Fruit fly (Drosophila melanogaster) whole organism, embryonic: ENCODE measurements around the gene ATPsynB.
A peak's percentile ranks its signal among the peaks of the same experiment; 100 is the strongest.

ENCODE experiments used
- ATbp ChIP-seq: fragments of 200-800 bp; sonication (Bioruptor generic); optimal IDR thresholded peaks from 2 replicates; lab custom pipeline; 2017; ENCODE audit warnings: missing biosample characterization, mild to moderate bottlenecking, missing genetic modification characterization, missing genetic modification reagents
- Adf1 ChIP-seq: fragments of 200-800 bp; sonication (Bioruptor generic); IDR thresholded peaks from 2 replicates; pipeline ENCODE4 v1.3.6; 2022; ENCODE audit warnings: missing biosample characterization, missing genetic modification characterization
- Bdp1 ChIP-seq: fragments of 200-800 bp; sonication (Bioruptor generic); optimal IDR thresholded peaks from 3 replicates; lab custom pipeline; 2016; ENCODE audit warnings: missing biosample characterization, missing genetic modification characterization
- CG10565 ChIP-seq: fragments of 200-800 bp; sonication (Bioruptor generic); optimal IDR thresholded peaks from 3 replicates; lab custom pipeline; 2016; ENCODE audit warnings: missing biosample characterization, mild to moderate bottlenecking, missing genetic modification characterization
- CG11695 ChIP-seq: fragments of 200-800 bp; sonication (Bioruptor generic); IDR thresholded peaks from 3 replicates; pipeline ENCODE4 v1.3.6; 2022; ENCODE audit warnings: missing biosample characterization, missing genetic modification characterization
- CG12769 ChIP-seq: fragments of 200-800 bp; sonication (Bioruptor generic); optimal IDR thresholded peaks from 2 replicates; lab custom pipeline; 2019; ENCODE audit warnings: missing biosample characterization, mild to moderate bottlenecking, missing genetic modification characterization, moderate library complexity
- CG13287 ChIP-seq: fragments of 200-800 bp; sonication (Bioruptor generic); IDR thresholded peaks from 2 replicates; pipeline ENCODE4 v1.3.6; 2022; ENCODE audit warnings: missing biosample characterization, missing genetic modification characterization; ENCODE audit not compliant: partially characterized antibody
- CG15011 ChIP-seq: fragments of 200-800 bp; sonication (Bioruptor generic); optimal IDR thresholded peaks from 3 replicates; lab custom pipeline; 2018; ENCODE audit warnings: missing biosample characterization, mild to moderate bottlenecking, missing genetic modification characterization
- CG2202 ChIP-seq: fragments of 200-800 bp; sonication (Bioruptor generic); optimal IDR thresholded peaks from 2 replicates; lab custom pipeline; 2018; ENCODE audit warnings: missing biosample characterization, mild to moderate bottlenecking, missing genetic modification characterization
- CG30020 ChIP-seq: fragments of 200-800 bp; optimal IDR thresholded peaks from 2 replicates; lab custom pipeline; 2019; ENCODE audit warnings: missing biosample characterization, mild to moderate bottlenecking, missing genetic modification characterization, moderate library complexity
- CG3281 ChIP-seq: fragments of 200-800 bp; sonication (Bioruptor generic); optimal IDR thresholded peaks from 3 replicates; lab custom pipeline; 2017; ENCODE audit warnings: missing biosample characterization, mild to moderate bottlenecking, missing genetic modification characterization
- CG33557 ChIP-seq: fragments of 200-800 bp; sonication (Bioruptor generic); optimal IDR thresholded peaks from 2 replicates; lab custom pipeline; 2019; ENCODE audit warnings: missing biosample characterization, mild to moderate bottlenecking, missing genetic modification characterization, moderate library complexity
- CG4282 ChIP-seq: fragments of 200-800 bp; sonication (Bioruptor generic); optimal IDR thresholded peaks from 2 replicates; lab custom pipeline; 2016; ENCODE audit warnings: missing biosample characterization, missing genetic modification characterization
- CG5245 ChIP-seq: fragments of 200-800 bp; sonication (Bioruptor generic); optimal IDR thresholded peaks from 3 replicates; lab custom pipeline; 2016; ENCODE audit warnings: missing biosample characterization, missing genetic modification characterization
- CG7271 ChIP-seq: fragments of 200-800 bp; sonication (Bioruptor generic); optimal IDR thresholded peaks from 2 replicates; lab custom pipeline; 2018; ENCODE audit warnings: missing biosample characterization, mild to moderate bottlenecking, missing genetic modification characterization, moderate library complexity
- CG7357 ChIP-seq: fragments of 200-800 bp; sonication (Bioruptor generic); IDR thresholded peaks from 3 replicates; pipeline ENCODE4 v1.3.6; 2022; ENCODE audit warnings: missing biosample characterization, missing genetic modification characterization
- CG9215 ChIP-seq: fragments of 200-800 bp; sonication (Bioruptor generic); IDR thresholded peaks from 2 replicates; pipeline ENCODE4 v1.3.6; 2022; ENCODE audit warnings: missing biosample characterization, missing genetic modification characterization
- CG9437 ChIP-seq: fragments of 200-800 bp; sonication (Bioruptor generic); optimal IDR thresholded peaks from 2 replicates; lab custom pipeline; 2018; ENCODE audit warnings: missing biosample characterization, mild to moderate bottlenecking, missing genetic modification characterization
- CG9876 ChIP-seq: fragments of 200-800 bp; sonication (Bioruptor generic); optimal IDR thresholded peaks from 2 replicates; lab custom pipeline; 2016; ENCODE audit warnings: missing biosample characterization, missing genetic modification characterization
- CG9932 ChIP-seq: fragments of 200-800 bp; sonication (Bioruptor generic); IDR thresholded peaks from 2 replicates; pipeline ENCODE4 v1.3.6; 2022; ENCODE audit warnings: missing biosample characterization, missing genetic modification characterization
- Dek ChIP-seq: fragments of 200-800 bp; sonication (Bioruptor generic); optimal IDR thresholded peaks from 3 replicates; lab custom pipeline; 2019; ENCODE audit warnings: missing biosample characterization, mild to moderate bottlenecking, missing genetic modification characterization, moderate library complexity
- Dll ChIP-seq: fragments of 200-800 bp; sonication (Bioruptor generic); IDR thresholded peaks from 4 replicates; pipeline ENCODE4 v1.3.6; 2022; ENCODE audit warnings: missing biosample characterization, missing genetic modification characterization; ENCODE audit not compliant: partially characterized antibody
- Doc3 ChIP-seq: fragments of 200-800 bp; sonication (Bioruptor generic); IDR thresholded peaks from 3 replicates; pipeline ENCODE4 v1.3.6; 2022; ENCODE audit warnings: missing biosample characterization, missing genetic modification characterization; ENCODE audit not compliant: partially characterized antibody
- Eip74EF ChIP-seq, 2 experiments: fragments of 200-800 bp in 1 of 2; fragments of >200 bp in 1 of 2; sonication (Bioruptor generic) in 1 of 2; optimal IDR thresholded peaks; 2 replicates each; lab custom pipeline; 2017 to 2019; ENCODE audit warnings: missing biosample characterization in 2 of 2, missing genetic modification characterization in 2 of 2, mild to moderate bottlenecking in 1 of 2, moderate library complexity in 1 of 2
- Fer3 ChIP-seq: fragments of 200-800 bp; sonication (Bioruptor generic); optimal IDR thresholded peaks from 2 replicates; lab custom pipeline; 2018; ENCODE audit warnings: missing biosample characterization, mild to moderate bottlenecking, missing genetic modification characterization, moderate library complexity
- HLH4C ChIP-seq: fragments of 200-800 bp; sonication (Bioruptor generic); IDR thresholded peaks from 3 replicates; pipeline ENCODE4 v1.3.6; 2022; ENCODE audit warnings: missing biosample characterization, missing genetic modification characterization; ENCODE audit not compliant: partially characterized antibody
- Lpt ChIP-seq: fragments of >200 bp; optimal IDR thresholded peaks from 2 replicates; lab custom pipeline; 2018; ENCODE audit warnings: missing biosample characterization, missing genetic modification characterization
- Optix ChIP-seq: fragments of 200-800 bp; sonication (Bioruptor generic); IDR thresholded peaks from 3 replicates; pipeline ENCODE4 v1.3.6; 2022; ENCODE audit warnings: missing biosample characterization, missing genetic modification characterization
- Ssrp ChIP-seq: fragments of 200-800 bp; sonication (Bioruptor generic); optimal IDR thresholded peaks from 2 replicates; lab custom pipeline; 2018; ENCODE audit warnings: missing biosample characterization, mild to moderate bottlenecking, missing genetic modification characterization, moderate library complexity
- abd-A ChIP-seq: fragments of 200-800 bp; sonication (Bioruptor generic); optimal IDR thresholded peaks from 3 replicates; lab custom pipeline; 2019; ENCODE audit warnings: missing biosample characterization, mild to moderate bottlenecking, missing genetic modification characterization, moderate library complexity
- amos ChIP-seq: fragments of 200-800 bp; sonication (Bioruptor generic); IDR thresholded peaks from 2 replicates; pipeline ENCODE4 v1.3.6; 2022; ENCODE audit warnings: missing biosample characterization, missing genetic modification characterization; ENCODE audit not compliant: partially characterized antibody
- aop ChIP-seq: fragments of 200-800 bp; sonication (Bioruptor generic); IDR thresholded peaks from 2 replicates; pipeline ENCODE4 v1.3.6; 2022; ENCODE audit warnings: missing biosample characterization, missing genetic modification characterization
- ara ChIP-seq: fragments of 200-800 bp; sonication (Bioruptor generic); IDR thresholded peaks from 2 replicates; pipeline ENCODE4 v1.3.6; 2022; ENCODE audit warnings: missing biosample characterization, missing genetic modification characterization
- az2 ChIP-seq: fragments of 200-800 bp; sonication (Bioruptor generic); optimal IDR thresholded peaks from 3 replicates; lab custom pipeline; 2016; ENCODE audit warnings: missing biosample characterization, missing genetic modification characterization
- cad ChIP-seq: fragments of >200 bp; optimal IDR thresholded peaks from 2 replicates; lab custom pipeline; 2017; ENCODE audit warnings: missing biosample characterization, missing genetic modification characterization
- ci ChIP-seq: fragments of 200-800 bp; sonication (Bioruptor generic); IDR thresholded peaks from 3 replicates; pipeline ENCODE4 v1.3.6; 2022; ENCODE audit warnings: missing biosample characterization, missing genetic modification characterization
- crc ChIP-seq: fragments of 200-800 bp; sonication (Bioruptor generic); optimal IDR thresholded peaks from 2 replicates; lab custom pipeline; 2016; ENCODE audit warnings: missing biosample characterization, missing genetic modification characterization
- grn ChIP-seq: fragments of 200-800 bp; sonication (Bioruptor generic); optimal IDR thresholded peaks from 3 replicates; lab custom pipeline; 2017; ENCODE audit warnings: missing biosample characterization, missing genetic modification characterization
- h ChIP-seq: fragments of >200 bp; optimal IDR thresholded peaks from 2 replicates; lab custom pipeline; 2017
- kay ChIP-seq: fragments of 200-800 bp; sonication (Bioruptor generic); optimal IDR thresholded peaks from 2 replicates; lab custom pipeline; 2016; ENCODE audit warnings: missing biosample characterization, missing genetic modification characterization
- nerfin-1 ChIP-seq: fragments of 200-800 bp; sonication (Bioruptor generic); optimal IDR thresholded peaks from 3 replicates; lab custom pipeline; 2019; ENCODE audit warnings: missing biosample characterization, mild to moderate bottlenecking, missing genetic modification characterization, moderate library complexity
- otp ChIP-seq: fragments of 200-800 bp; sonication (Bioruptor generic); IDR thresholded peaks from 3 replicates; pipeline ENCODE4, ENCODE4 v1.3.6; 2022; ENCODE audit warnings: missing biosample characterization, missing genetic modification characterization
- pum ChIP-seq: fragments of 200-800 bp; sonication (Bioruptor generic); optimal IDR thresholded peaks from 2 replicates; lab custom pipeline; 2016; ENCODE audit warnings: missing biosample characterization, missing genetic modification characterization
- seq ChIP-seq: fragments of 200-800 bp; sonication (Bioruptor generic); IDR thresholded peaks from 2 replicates; pipeline ENCODE4 v1.3.6; 2022; ENCODE audit warnings: missing biosample characterization, missing genetic modification characterization
- shn ChIP-seq: fragments of 200-800 bp; sonication (Bioruptor generic); optimal IDR thresholded peaks from 3 replicates; lab custom pipeline; 2016; ENCODE audit warnings: missing biosample characterization, missing genetic modification characterization
- sug ChIP-seq: fragments of 200-800 bp; optimal IDR thresholded peaks from 2 replicates; lab custom pipeline; 2019; ENCODE audit warnings: missing biosample characterization, mild to moderate bottlenecking, missing genetic modification characterization, moderate library complexity
- ttk ChIP-seq: fragments of 200-800 bp; sonication (Bioruptor generic); IDR thresholded peaks from 2 replicates; pipeline ENCODE4 v2.1.2; 2022; ENCODE audit warnings: missing biosample characterization, missing genetic modification characterization
- twi ChIP-seq: fragments of 200-800 bp; optimal IDR thresholded peaks from 2 replicates; lab custom pipeline; 2019; ENCODE audit warnings: missing biosample characterization, mild to moderate bottlenecking, missing genetic modification characterization, moderate library complexity
- zen2 ChIP-seq: fragments of 200-800 bp; sonication (Bioruptor generic); IDR thresholded peaks from 3 replicates; pipeline ENCODE4 v1.3.6; 2022; ENCODE audit warnings: missing biosample characterization, missing genetic modification characterization; ENCODE audit not compliant: partially characterized antibody
- zfh2 ChIP-seq: fragments of 200-800 bp; sonication (Bioruptor generic); optimal IDR thresholded peaks from 2 replicates; lab custom pipeline; 2016; ENCODE audit warnings: missing biosample characterization, missing genetic modification characterization

The ATPsynB gene

dm6 chr3L:9692234-9692891 is 37.4 kb upstream of the ATPsynB start (continued):
- TF ChIP-seq Doc3 (no peak), CG30020 (tag; lab: Kevin White, UChicago) (no peak), grn (GFP tag; lab: Kevin White, UChicago) (peak; percentile 75), zfh2 (GFP tag; lab: Kevin White, UChicago) (no peak), seq (no peak), CG11695 (GFP tag; lab: Robert Waterston, UW) (no peak), Dll (GFP tag; lab: Robert Waterston, UW) (peak; percentile 55; the same call in 2 of the 4 replicates), Adf1 (GFP tag; lab: Robert Waterston, UW) (peak; percentile 95), CG7357 (GFP tag; lab: Robert Waterston, UW) (no peak), otp (GFP tag; lab: Robert Waterston, UW) (no peak), CG7271 (tag; lab: Kevin White, UChicago) (no peak), pum (GFP tag; lab: Kevin White, UChicago) (no peak), sug (tag; lab: Kevin White, UChicago) (peak; percentile 99), HLH4C (GFP tag; lab: Robert Waterston, UW) (no peak), aop (GFP tag; lab: Robert Waterston, UW) (no peak), zen2 (GFP tag; lab: Robert Waterston, UW) (peak; percentile 84), ttk (GFP tag; lab: Robert Waterston, UW) (no peak), az2 (GFP tag; lab: Kevin White, UChicago) (no peak), amos (no peak), CG3281 (GFP tag; lab: Kevin White, UChicago) (no peak), abd-A (tag; lab: Kevin White, UChicago) (peak; percentile 8), crc (GFP tag; lab: Kevin White, UChicago) (no peak), Optix (no peak), kay (no peak), shn (no peak), cad (no peak), Dek (tag; lab: Kevin White, UChicago) (no peak), h (lab: Kevin White, UChicago) (no peak), CG2202 (tag; lab: Kevin White, UChicago) (no peak), ATbp (GFP tag; lab: Kevin White, UChicago) (no peak), Bdp1 (GFP tag; lab: Kevin White, UChicago) (no peak), CG4282 (GFP tag; lab: Kevin White, UChicago) (no peak), ci (GFP tag; lab: Robert Waterston, UW) (peak; percentile 53; the same call in 1 of the 3 replicates), CG12769 (peak; percentile 48), CG9876 (GFP tag; lab: Kevin White, UChicago) (no peak), CG15011 (GFP tag; lab: Kevin White, UChicago) (no peak), Lpt (GFP tag; lab: Kevin White, UChicago) (no peak), CG13287 (peak; percentile 43; the same call in 1 of the 2 replicates), nerfin-1 (no peak), Fer3 (tag; lab: Kevin White, UChicago) (no peak), Eip74EF (GFP tag; optimal IDR thresholded peaks at IDR 0.05; lab: Kevin White, UChicago) (no peak), CG9437 (GFP tag; lab: Kevin White, UChicago) (no peak), CG10565 (GFP tag; lab: Kevin White, UChicago) (no peak), CG9932 (GFP tag; lab: Robert Waterston, UW) (no peak), twi (tag; lab: Kevin White, UChicago) (no peak), CG5245 (GFP tag; lab: Kevin White, UChicago) (no peak), CG33557 (GFP tag; lab: Kevin White, UChicago) (no peak), CG9215 (GFP tag; lab: Robert Waterston, UW) (no peak), ara (GFP tag; lab: Robert Waterston, UW) (0 out of 2 replicates have a peak, but pooled peaks have one; percentile 19), Ssrp (no peak)
